Worm (Caenorhabditis elegans) whole organism, L3 larva: ENCODE data around the gene F31F6.2.

Source experiments
- R02D3.7 ChIP-seq: fragments of 150-350 bp; optimal IDR thresholded peaks from 2 replicates; lab custom pipeline; 2014; ENCODE audit warnings: missing biosample characterization, missing genetic modification characterization
- aly-2 ChIP-seq: fragments of 150-350 bp; optimal IDR thresholded peaks from 2 replicates; lab custom pipeline; 2014; ENCODE audit warnings: missing biosample characterization, missing genetic modification characterization
- ama-1 ChIP-seq: fragments of 150-350 bp; optimal IDR thresholded peaks from 2 replicates; lab custom pipeline; 2018
- ceh-16 ChIP-seq: sonication (generic microtip); optimal IDR thresholded peaks from 2 replicates; lab custom pipeline; 2017; ENCODE audit warnings: missing biosample characterization, missing genetic modification characterization
- ceh-82 ChIP-seq: fragments of 150-350 bp; optimal IDR thresholded peaks from 2 replicates; lab custom pipeline; 2014; ENCODE audit warnings: missing biosample characterization, missing genetic modification characterization
- ceh-9 ChIP-seq: sonication (generic microtip); optimal IDR thresholded peaks from 2 replicates; lab custom pipeline; 2018; ENCODE audit warnings: missing biosample characterization, missing genetic modification characterization
- egl-27 ChIP-seq: sonication (generic microtip); optimal IDR thresholded peaks from 4 replicates; lab custom pipeline; 2017; ENCODE audit warnings: missing biosample characterization, missing genetic modification reagents, missing genetic modification characterization
- elt-1 ChIP-seq: fragments of 150-350 bp; optimal IDR thresholded peaks from 2 replicates; lab custom pipeline; 2014; ENCODE audit warnings: missing biosample characterization, missing genetic modification characterization
- elt-2 ChIP-seq: sonication (generic microtip); optimal IDR thresholded peaks from 2 replicates; lab custom pipeline; 2016; ENCODE audit warnings: missing genetic modification reagents, mild to moderate bottlenecking, missing genetic modification characterization, missing compliant biosample characterization
- elt-3 ChIP-seq, 3 experiments: fragments of 150-350 bp in 1 of 3; sonication (generic microtip) in 2 of 3; optimal IDR thresholded peaks; 2 replicates in 2 of 3; 4 replicates in 1 of 3; lab custom pipeline; 2014 to 2017; ENCODE audit warnings: missing biosample characterization in 3 of 3, missing genetic modification characterization in 3 of 3
- eor-1 ChIP-seq, 2 experiments: fragments of 150-350 bp; optimal IDR thresholded peaks; 2 replicates each; lab custom pipeline; 2014 to 2018; ENCODE audit warnings: missing biosample characterization in 2 of 2, missing genetic modification characterization in 2 of 2
- fkh-10 ChIP-seq: sonication (generic microtip); optimal IDR thresholded peaks from 2 replicates; lab custom pipeline; 2017; ENCODE audit warnings: missing biosample characterization, missing genetic modification reagents, missing genetic modification characterization
- fkh-2 ChIP-seq: fragments of 150-350 bp; optimal IDR thresholded peaks from 2 replicates; lab custom pipeline; 2014; ENCODE audit warnings: missing biosample characterization, missing genetic modification reagents, missing genetic modification characterization
- lsy-12 ChIP-seq: sonication (generic microtip); optimal IDR thresholded peaks from 2 replicates; lab custom pipeline; 2016; ENCODE audit warnings: mild to moderate bottlenecking, missing genetic modification characterization, missing compliant biosample characterization
- mml-1 ChIP-seq: fragments of 150-350 bp; sonication (generic microtip); optimal IDR thresholded peaks from 3 replicates; lab custom pipeline; 2014; ENCODE audit warnings: missing biosample characterization, missing genetic modification characterization
- nfya-1 ChIP-seq: sonication (generic microtip); optimal IDR thresholded peaks from 2 replicates; lab custom pipeline; 2017; ENCODE audit warnings: missing genetic modification characterization, mild to moderate bottlenecking, missing compliant biosample characterization, antibody characterized with exemption, moderate library complexity; ENCODE audit not compliant: insufficient read depth
- nhr-11 ChIP-seq: fragments of 150-350 bp; optimal IDR thresholded peaks from 2 replicates; lab custom pipeline; 2014; ENCODE audit warnings: missing biosample characterization, missing genetic modification characterization
- nhr-12 ChIP-seq: fragments of 150-350 bp; optimal IDR thresholded peaks from 2 replicates; lab custom pipeline; 2014; ENCODE audit warnings: missing biosample characterization, missing genetic modification characterization
- nhr-23 ChIP-seq: fragments of 150-350 bp; optimal IDR thresholded peaks from 2 replicates; lab custom pipeline; 2014; ENCODE audit warnings: missing biosample characterization, missing genetic modification reagents, missing genetic modification characterization
- nhr-237 ChIP-seq: fragments of 150-350 bp; optimal IDR thresholded peaks from 2 replicates; lab custom pipeline; 2014; ENCODE audit warnings: missing biosample characterization, missing genetic modification characterization
- nhr-25 ChIP-seq: sonication (generic microtip); optimal IDR thresholded peaks from 2 replicates; lab custom pipeline; 2017; ENCODE audit warnings: missing biosample characterization, missing genetic modification characterization
- nhr-28 ChIP-seq: fragments of 150-350 bp; optimal IDR thresholded peaks from 2 replicates; lab custom pipeline; 2014; ENCODE audit warnings: missing biosample characterization, missing genetic modification characterization
- nhr-43 ChIP-seq: sonication (generic microtip); optimal IDR thresholded peaks from 2 replicates; lab custom pipeline; 2016; ENCODE audit warnings: mild to moderate bottlenecking, missing genetic modification characterization, missing compliant biosample characterization; ENCODE audit not compliant: poor library complexity, severe bottlenecking
- nhr-67 ChIP-seq: fragments of 150-350 bp; optimal IDR thresholded peaks from 2 replicates; lab custom pipeline; 2014; ENCODE audit warnings: missing biosample characterization, missing genetic modification characterization
- nhr-77 ChIP-seq: fragments of 150-350 bp; optimal IDR thresholded peaks from 2 replicates; lab custom pipeline; 2014; ENCODE audit warnings: missing biosample characterization, missing genetic modification characterization
- pha-4 ChIP-seq: fragments of 150-350 bp; optimal IDR thresholded peaks from 2 replicates; lab custom pipeline; 2014; ENCODE audit warnings: missing biosample characterization, missing genetic modification reagents, missing genetic modification characterization
- pqm-1 ChIP-seq: fragments of 150-350 bp; optimal IDR thresholded peaks from 2 replicates; lab custom pipeline; 2017; ENCODE audit warnings: missing biosample characterization, missing genetic modification characterization, inconsistent platforms
- sea-2 ChIP-seq: fragments of 150-350 bp; sonication (generic microtip); optimal IDR thresholded peaks from 4 replicates; lab custom pipeline; 2014; ENCODE audit warnings: missing biosample characterization, missing genetic modification reagents, missing genetic modification characterization
- skn-1 ChIP-seq: fragments of 150-350 bp; optimal IDR thresholded peaks from 2 replicates; lab custom pipeline; 2014; ENCODE audit warnings: missing biosample characterization, missing genetic modification characterization
- snpc-4 ChIP-seq: fragments of 150-350 bp; optimal IDR thresholded peaks from 2 replicates; lab custom pipeline; 2014; ENCODE audit warnings: missing biosample characterization, missing genetic modification characterization
- unc-39 ChIP-seq: sonication (generic microtip); optimal IDR thresholded peaks from 4 replicates; lab custom pipeline; 2017; ENCODE audit warnings: missing biosample characterization, missing genetic modification characterization
- unc-62 ChIP-seq: fragments of 150-350 bp; sonication (generic microtip); optimal IDR thresholded peaks from 4 replicates; lab custom pipeline; 2014; ENCODE audit warnings: missing biosample characterization, missing genetic modification reagents, missing genetic modification characterization

F31F6.2 gene

ce11 chrX:14903424-14903823 lies 31.7 kb upstream of the F31F6.2 start:
- TF ChIP-seq elt-3 (tag; optimal IDR thresholded peaks at IDR 0.05; lab: Kevin White, UChicago) (peak in 2 of 3 experiments; percentile 54 to 67), nhr-11 (no peak)

ce11 chrX:14900487-14900886 lies 28.8 kb upstream of the F31F6.2 start:
- peak; percentile 0 for TF ChIP-seq nhr-43 (tag; lab: Kevin White, UChicago)
- peak; percentile 47 for TF ChIP-seq nhr-25 (tag; lab: Kevin White, UChicago)
- no peak for TF ChIP-seq pha-4 (tag; lab: Kevin White, UChicago)
- no peak for TF ChIP-seq snpc-4 (tag; lab: Kevin White, UChicago)
- TF ChIP-seq elt-3 (tag; optimal IDR thresholded peaks at IDR 0.05; lab: Kevin White, UChicago) = peak in 2 of 3 experiments; percentile 26 to 27
- no peak for TF ChIP-seq ama-1

- no peak for TF ChIP-seq nhr-12 (tag; lab: Kevin White, UChicago)
- no peak for TF ChIP-seq fkh-2 (tag; lab: Kevin White, UChicago)
- TF ChIP-seq nhr-11 = no peak
- TF ChIP-seq elt-2 = no peak
- TF ChIP-seq eor-1 (tag; optimal IDR thresholded peaks at IDR 0.05; lab: Kevin White, UChicago) = no peak
- TF ChIP-seq nfya-1 (tag; lab: Kevin White, UChicago) = no peak
- no peak for TF ChIP-seq elt-1
- no peak for TF ChIP-seq unc-39 (tag; lab: Kevin White, UChicago)
- TF ChIP-seq pqm-1 = no peak
- no peak for TF ChIP-seq nhr-237 (tag; lab: Kevin White, UChicago)
- no peak for TF ChIP-seq sea-2 (GFP tag; lab: Kevin White, UChicago)
- no peak for TF ChIP-seq pha-4 (tag; lab: Kevin White, UChicago)
- TF ChIP-seq R02D3.7 (tag; lab: Kevin White, UChicago) = no peak
- no peak for TF ChIP-seq ceh-16
- no peak for TF ChIP-seq mml-1 (tag; lab: Kevin White, UChicago)
These were observed 26.5 kb upstream of the F31F6.2 start, which contains the start of gene lips-8 for ce11 chrX:14898205-14898604. lips-8 (plus strand) TSS chrX:14898505.

- TF ChIP-seq ceh-82 = no peak
- TF ChIP-seq skn-1 = no peak
- no peak for TF ChIP-seq nhr-237 (tag; lab: Kevin White, UChicago)
- TF ChIP-seq R02D3.7 (tag; lab: Kevin White, UChicago) = no peak
These were observed 25.5 kb upstream of the F31F6.2 start for ce11 chrX:14897192-14897591.

ce11 chrX:14894845-14895244 lies 23.2 kb upstream of the F31F6.2 start, which contains the start of gene nac-1:
nac-1 (plus strand) TSS chrX:14895145.
- TF ChIP-seq pqm-1 (no peak), R02D3.7 (tag; lab: Kevin White, UChicago) (no peak), nhr-28 (tag; lab: Kevin White, UChicago) (no peak), aly-2 (tag; lab: Kevin White, UChicago) (no peak), snpc-4 (tag; lab: Kevin White, UChicago) (no peak), nhr-67 (no peak), elt-3 (tag; optimal IDR thresholded peaks at IDR 0.05; lab: Kevin White, UChicago) (no peak), elt-2 (no peak), unc-62 (GFP tag; lab: Kevin White, UChicago) (no peak), nhr-77 (tag; lab: Kevin White, UChicago) (no peak), nhr-23 (tag; lab: Kevin White, UChicago) (no peak), nfya-1 (tag; lab: Kevin White, UChicago) (no peak)

ce11 chrX:14894380-14894779 lies 22.7 kb upstream of the F31F6.2 start:
- TF ChIP-seq elt-3 (tag; optimal IDR thresholded peaks at IDR 0.05; lab: Kevin White, UChicago) (peak in 1 of 3 experiments; percentile 53), nfya-1 (tag; lab: Kevin White, UChicago) (no peak), nhr-43 (tag; lab: Kevin White, UChicago) (peak; percentile 85), mml-1 (tag; lab: Kevin White, UChicago) (no peak), nhr-23 (tag; lab: Kevin White, UChicago) (peak; percentile 42), aly-2 (tag; lab: Kevin White, UChicago) (no peak), nhr-25 (tag; lab: Kevin White, UChicago) (peak; percentile 68), skn-1 (no peak)

ce11 chrX:14888188-14888587 lies 16.5 kb upstream of the F31F6.2 start, which contains the start of gene daf-6:
daf-6 (plus strand) TSS chrX:14888488.
- no peak for TF ChIP-seq egl-27 (tag; lab: Kevin White, UChicago)
- TF ChIP-seq lsy-12 (tag; lab: Kevin White, UChicago) = no peak
- no peak for TF ChIP-seq nhr-12 (tag; lab: Kevin White, UChicago)
- TF ChIP-seq ceh-82 = no peak
- TF ChIP-seq fkh-10 (GFP tag; lab: Kevin White, UChicago) = no peak
- TF ChIP-seq ceh-9 (tag; lab: Kevin White, UChicago) = no peak
- no peak for TF ChIP-seq nhr-43 (tag; lab: Kevin White, UChicago)
